Worm (Caenorhabditis elegans): Measurements from ENCODE around the gene cnd-1.

The cnd-1 gene

ce11 chrIII:5195690-5196089, 48.7 kb downstream of the cnd-1 start, which contains the start of gene moc-6:
TSS of gene moc-6 (plus strand) at chrIII:5195990.
- TF ChIP-seq ets-7 (tag; optimal IDR thresholded peaks at IDR 0.05): no peak
- no peak for TF ChIP-seq ama-1 (optimal IDR thresholded peaks at IDR 0.05)
- TF ChIP-seq tra-4 (tag; optimal IDR thresholded peaks at IDR 0.05): no peak
- TF ChIP-seq ceh-36 (tag; optimal IDR thresholded peaks at IDR 0.05): no peak
- no peak for TF ChIP-seq aly-1 (tag; optimal IDR thresholded peaks at IDR 0.05)
- TF ChIP-seq hmbx-1 (tag; optimal IDR thresholded peaks at IDR 0.05): no peak
- TF ChIP-seq flt-1 (GFP tag; IDR thresholded peaks at IDR 0.05): no peak
- TF ChIP-seq F13C5.2 (tag; optimal IDR thresholded peaks at IDR 0.05): no peak
- no peak for TF ChIP-seq ceh-13 (GFP tag; optimal IDR thresholded peaks at IDR 0.05)

- TF ChIP-seq tbx-11 (GFP tag; IDR thresholded peaks at IDR 0.05) (no peak), tbx-37 (GFP tag; conservative IDR thresholded peaks at IDR 0.05) (no peak), ets-7 (tag; optimal IDR thresholded peaks at IDR 0.05) (no peak), F13C5.2 (tag; optimal IDR thresholded peaks at IDR 0.05) (no peak), scrt-1 (GFP tag; IDR thresholded peaks at IDR 0.05) (no peak), hnd-1 (tag; optimal IDR thresholded peaks at IDR 0.05) (no peak), sea-1 (GFP tag; conservative IDR thresholded peaks at IDR 0.05) (no peak), pes-1 (GFP tag; IDR thresholded peaks at IDR 0.05) (no peak), aly-1 (tag; optimal IDR thresholded peaks at IDR 0.05) (no peak), hmg-4 (GFP tag; optimal IDR thresholded peaks at IDR 0.05) (no peak), hmbx-1 (tag; optimal IDR thresholded peaks at IDR 0.05) (no peak), B0310.2 (tag; optimal IDR thresholded peaks at IDR 0.05) (no peak), ceh-13 (GFP tag; optimal IDR thresholded peaks at IDR 0.05) (no peak), ama-1 (optimal IDR thresholded peaks at IDR 0.05) (no peak), flt-1 (GFP tag; IDR thresholded peaks at IDR 0.05) (no peak), ceh-36 (tag; optimal IDR thresholded peaks at IDR 0.05) (no peak), tra-4 (tag; optimal IDR thresholded peaks at IDR 0.05) (no peak)
These were observed 51.2 kb downstream of the cnd-1 start for ce11 chrIII:5193266-5193665.

- TF ChIP-seq B0310.2 (tag; optimal IDR thresholded peaks at IDR 0.05) (no peak), hmg-4 (GFP tag; optimal IDR thresholded peaks at IDR 0.05) (no peak), pes-1 (GFP tag; IDR thresholded peaks at IDR 0.05) (no peak), tra-4 (tag; optimal IDR thresholded peaks at IDR 0.05) (no peak), ama-1 (optimal IDR thresholded peaks at IDR 0.05) (no peak), hmbx-1 (tag; optimal IDR thresholded peaks at IDR 0.05) (no peak), scrt-1 (GFP tag; IDR thresholded peaks at IDR 0.05) (no peak), ets-7 (tag; optimal IDR thresholded peaks at IDR 0.05) (no peak)
These were observed 53.7 kb downstream of the cnd-1 start, which contains the start of gene hira-1 for ce11 chrIII:5190671-5191174. TSS of gene hira-1 (plus strand) at chrIII:5191124.

All from whole organism, early embryonic.